Worm (Caenorhabditis elegans) whole organism, L2 larva: ENCODE data around the gene F29G9.1.
"Not testable (repeated sequence)": the region's sequence is repeated elsewhere in the genome, so short reads cannot be mapped to it uniquely, and the experiment has no call there.

Source experiments
- C34F6.9 ChIP-seq: fragments of 150-350 bp; optimal IDR thresholded peaks from 2 replicates; lab custom pipeline; 2014; ENCODE audit warnings: missing biosample characterization, missing genetic modification characterization
- F13H6.1 ChIP-seq: sonication (generic microtip); optimal IDR thresholded peaks from 2 replicates; lab custom pipeline; 2016; ENCODE audit warnings: missing genetic modification characterization, missing compliant biosample characterization
- R02D3.7 ChIP-seq: fragments of 150-350 bp; optimal IDR thresholded peaks from 2 replicates; lab custom pipeline; 2014; ENCODE audit warnings: missing biosample characterization, missing genetic modification characterization
- Y55F3AM.14 ChIP-seq: fragments of 200-800 bp; sonication (Bioruptor generic); optimal IDR thresholded peaks from 2 replicates; lab custom pipeline; 2018; ENCODE audit warnings: mild to moderate bottlenecking, missing genetic modification characterization, missing compliant biosample characterization
- ZK546.5 ChIP-seq: sonication (generic microtip); optimal IDR thresholded peaks from 2 replicates; lab custom pipeline; 2017; ENCODE audit warnings: missing biosample characterization, missing genetic modification characterization
- alr-1 ChIP-seq: fragments of 150-350 bp; optimal IDR thresholded peaks from 2 replicates; lab custom pipeline; 2014; ENCODE audit warnings: missing biosample characterization, missing genetic modification characterization
- ceh-16 ChIP-seq: fragments of 150-350 bp; optimal IDR thresholded peaks from 2 replicates; lab custom pipeline; 2014; ENCODE audit warnings: missing biosample characterization, missing genetic modification characterization
- ceh-82 ChIP-seq: fragments of 150-350 bp; optimal IDR thresholded peaks from 2 replicates; lab custom pipeline; 2014; ENCODE audit warnings: missing biosample characterization, missing genetic modification characterization
- crh-2 ChIP-seq: sonication (generic microtip); optimal IDR thresholded peaks from 2 replicates; lab custom pipeline; 2017; ENCODE audit warnings: missing biosample characterization, missing genetic modification characterization
- egl-27 ChIP-seq: sonication (generic microtip); optimal IDR thresholded peaks from 3 replicates; lab custom pipeline; 2017; ENCODE audit warnings: missing biosample characterization, missing genetic modification reagents, missing genetic modification characterization
- elt-1 ChIP-seq: fragments of 150-350 bp; optimal IDR thresholded peaks from 2 replicates; lab custom pipeline; 2014; ENCODE audit warnings: missing biosample characterization, missing genetic modification characterization
- lin-11 ChIP-seq: fragments of 150-350 bp; sonication (generic microtip); optimal IDR thresholded peaks from 2 replicates; lab custom pipeline; 2014; ENCODE audit warnings: missing biosample characterization, missing genetic modification characterization, inconsistent platforms, mixed read lengths
- lin-13 ChIP-seq: fragments of 150-350 bp; optimal IDR thresholded peaks from 2 replicates; lab custom pipeline; 2014; ENCODE audit warnings: missing biosample characterization, missing genetic modification reagents, missing genetic modification characterization
- lsy-2 ChIP-seq, 2 experiments: fragments of 150-350 bp in 1 of 2; sonication (generic microtip) in 1 of 2; optimal IDR thresholded peaks; 2 replicates each; lab custom pipeline; 2014 to 2017; ENCODE audit warnings: missing biosample characterization in 2 of 2, missing genetic modification characterization in 2 of 2
- mab-5 ChIP-seq: fragments of 150-350 bp; optimal IDR thresholded peaks from 2 replicates; lab custom pipeline; 2014; ENCODE audit warnings: missing biosample characterization, missing genetic modification characterization
- mbf-1 ChIP-seq: sonication (generic microtip); optimal IDR thresholded peaks from 2 replicates; lab custom pipeline; 2017; ENCODE audit warnings: missing biosample characterization, missing genetic modification characterization
- mdl-1 ChIP-seq, 2 experiments: fragments of 150-350 bp in 1 of 2; sonication (generic microtip) in 1 of 2; optimal IDR thresholded peaks; 2 replicates each; lab custom pipeline; 2017; ENCODE audit warnings: missing biosample characterization in 2 of 2, missing genetic modification characterization in 2 of 2
- nhr-129 ChIP-seq: fragments of 150-350 bp; optimal IDR thresholded peaks from 2 replicates; lab custom pipeline; 2014; ENCODE audit warnings: missing biosample characterization, missing genetic modification characterization
- nhr-21 ChIP-seq: fragments of 150-350 bp; optimal IDR thresholded peaks from 2 replicates; lab custom pipeline; 2014; ENCODE audit warnings: missing biosample characterization, missing genetic modification characterization
- nhr-23 ChIP-seq: fragments of 150-350 bp; optimal IDR thresholded peaks from 2 replicates; lab custom pipeline; 2014; ENCODE audit warnings: missing biosample characterization, missing genetic modification reagents, missing genetic modification characterization
- nhr-237 ChIP-seq: fragments of 150-350 bp; optimal IDR thresholded peaks from 2 replicates; lab custom pipeline; 2014; ENCODE audit warnings: missing biosample characterization, missing genetic modification characterization
- nhr-6 ChIP-seq: fragments of 150-350 bp; optimal IDR thresholded peaks from 2 replicates; lab custom pipeline; 2014; ENCODE audit warnings: missing biosample characterization, missing genetic modification characterization
- peb-1 ChIP-seq: fragments of 150-350 bp; optimal IDR thresholded peaks from 2 replicates; lab custom pipeline; 2014; ENCODE audit warnings: missing biosample characterization, missing genetic modification characterization
- sem-4 ChIP-seq: fragments of 150-350 bp; optimal IDR thresholded peaks from 2 replicates; lab custom pipeline; 2014; ENCODE audit warnings: missing biosample characterization, missing genetic modification reagents, missing genetic modification characterization
- skn-1 ChIP-seq: sonication (generic microtip); optimal IDR thresholded peaks from 2 replicates; lab custom pipeline; 2017; ENCODE audit warnings: missing biosample characterization, missing genetic modification characterization
- sma-9 ChIP-seq, 2 experiments: fragments of 150-350 bp in 1 of 2; sonication (generic microtip) in 1 of 2; optimal IDR thresholded peaks; 2 replicates each; lab custom pipeline; 2014 to 2016; ENCODE audit warnings: missing genetic modification characterization in 2 of 2, mild to moderate bottlenecking in 1 of 2, missing biosample characterization in 1 of 2, missing compliant biosample characterization in 1 of 2, missing genetic modification reagents in 1 of 2, moderate library complexity in 1 of 2
- snpc-4 ChIP-seq: fragments of 150-350 bp; optimal IDR thresholded peaks from 2 replicates; lab custom pipeline; 2014; ENCODE audit warnings: missing biosample characterization, missing genetic modification characterization
- unc-39 ChIP-seq: fragments of 150-350 bp; optimal IDR thresholded peaks from 2 replicates; lab custom pipeline; 2014; ENCODE audit warnings: missing biosample characterization, missing genetic modification characterization
- unc-55 ChIP-seq: fragments of 150-350 bp; sonication (generic microtip); optimal IDR thresholded peaks from 3 replicates; lab custom pipeline; 2014; ENCODE audit warnings: missing biosample characterization, missing genetic modification reagents, missing genetic modification characterization
- unc-62 ChIP-seq: fragments of 150-350 bp; optimal IDR thresholded peaks from 2 replicates; lab custom pipeline; 2014; ENCODE audit warnings: missing biosample characterization, missing genetic modification reagents, missing genetic modification characterization
- zag-1 ChIP-seq: fragments of 150-350 bp; optimal IDR thresholded peaks from 2 replicates; lab custom pipeline; 2014; ENCODE audit warnings: missing biosample characterization, missing genetic modification characterization
- ztf-1 ChIP-seq: fragments of 200-800 bp; sonication (Bioruptor generic); conservative IDR thresholded peaks from 2 replicates; pipeline ENCODE4 v1.3.6; 2022; ENCODE audit warnings: missing genetic modification characterization, missing compliant biosample characterization
- ztf-11 ChIP-seq: sonication (generic microtip); optimal IDR thresholded peaks from 2 replicates; lab custom pipeline; 2017; ENCODE audit warnings: missing biosample characterization, missing genetic modification characterization
- ztf-4 ChIP-seq: fragments of 150-350 bp; optimal IDR thresholded peaks from 2 replicates; lab custom pipeline; 2014; ENCODE audit warnings: missing biosample characterization, missing genetic modification characterization

The F29G9.1 gene

DNA sequence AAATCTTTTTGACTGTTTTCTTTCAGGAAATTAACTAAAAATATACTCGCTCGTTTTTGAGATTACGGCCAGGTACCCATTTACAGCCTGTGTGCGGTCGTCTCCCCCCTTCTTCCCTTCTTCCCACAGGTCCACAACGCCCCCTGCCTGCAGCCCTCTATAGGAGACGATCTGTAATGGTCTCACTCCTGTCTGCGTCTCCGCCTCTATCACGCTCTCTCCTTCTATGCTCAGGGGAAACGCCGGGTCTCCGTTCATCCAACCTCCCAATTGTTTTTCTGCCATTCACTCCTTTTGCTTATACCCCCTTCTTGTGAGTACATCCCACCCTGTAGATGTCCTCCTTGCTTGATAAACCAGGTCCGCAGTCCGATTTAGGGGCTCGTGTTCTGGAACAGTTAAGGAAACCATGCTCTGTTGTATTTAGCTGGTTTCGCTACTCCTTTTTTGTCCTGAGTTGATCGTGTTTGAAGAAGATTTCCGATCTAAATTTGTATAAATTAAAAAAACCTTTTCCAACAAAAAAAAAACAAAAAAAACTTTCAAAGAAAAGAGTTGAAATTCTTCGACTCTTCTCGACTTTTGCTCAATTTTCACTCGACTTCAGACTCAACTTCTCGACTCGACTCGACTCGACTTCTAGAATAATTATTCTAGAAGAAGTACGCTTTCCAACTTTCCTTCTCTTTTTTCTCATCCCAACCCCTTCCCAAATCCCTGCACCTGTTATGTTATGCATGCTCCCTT, at the start of gene F29G9.1:
TSS of gene F29G9.1 (plus strand) at position 697 of the 747 bp plus-strand sequence.
- TF ChIP-seq nhr-6 (tag; lab: Kevin White, UChicago); lsy-2 (tag; optimal IDR thresholded peaks at IDR 0.05; lab: Kevin White, UChicago); sem-4: not testable (repeated sequence)

DNA sequence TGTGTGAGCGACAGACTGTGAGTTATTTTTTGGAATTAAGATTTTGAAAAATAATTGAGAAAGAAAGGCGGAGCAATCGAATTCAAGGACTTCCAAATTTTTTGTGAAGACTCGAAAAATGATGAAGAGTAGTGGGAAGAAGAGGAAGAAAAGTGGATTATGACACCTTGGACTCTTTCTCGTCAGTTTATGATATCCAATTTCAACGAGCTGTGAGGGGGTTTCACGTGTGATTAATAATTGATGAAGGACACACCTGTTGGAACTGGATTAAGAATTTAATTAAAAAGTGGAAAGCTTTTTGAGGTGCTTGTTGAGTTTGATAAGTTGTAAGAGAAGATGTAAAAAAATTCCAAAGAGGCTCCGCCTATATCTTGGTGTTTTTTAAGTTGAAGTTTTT, 48.5 kb upstream of the F29G9.1 start, which contains the start of gene fut-8:
TSS of gene fut-8 (minus strand) at position 101 of the 400 bp plus-strand sequence.
- TF ChIP-seq egl-27 (tag; lab: Kevin White, UChicago): no peak
- TF ChIP-seq lin-11 (tag; lab: Kevin White, UChicago): no peak
- TF ChIP-seq sem-4: no peak
- no peak for TF ChIP-seq R02D3.7 (tag; lab: Kevin White, UChicago)
- TF ChIP-seq lsy-2 (tag; optimal IDR thresholded peaks at IDR 0.05; lab: Kevin White, UChicago): no peak
- TF ChIP-seq ceh-82 (tag; lab: Kevin White, UChicago): no peak
- TF ChIP-seq unc-39 (tag; lab: Kevin White, UChicago): no peak
- TF ChIP-seq unc-62 (GFP tag; lab: Kevin White, UChicago): no peak
- no peak for TF ChIP-seq ztf-4 (tag; lab: Kevin White, UChicago)
- no peak for TF ChIP-seq F13H6.1 (tag; lab: Kevin White, UChicago)
- no peak for TF ChIP-seq alr-1 (tag; lab: Kevin White, UChicago)
- no peak for TF ChIP-seq mbf-1
- TF ChIP-seq skn-1: no peak
- TF ChIP-seq C34F6.9 (tag; lab: Kevin White, UChicago): no peak
- TF ChIP-seq elt-1 (tag; lab: Kevin White, UChicago): no peak
- no peak for TF ChIP-seq mdl-1 (tag; optimal IDR thresholded peaks at IDR 0.05; lab: Kevin White, UChicago)

DNA sequence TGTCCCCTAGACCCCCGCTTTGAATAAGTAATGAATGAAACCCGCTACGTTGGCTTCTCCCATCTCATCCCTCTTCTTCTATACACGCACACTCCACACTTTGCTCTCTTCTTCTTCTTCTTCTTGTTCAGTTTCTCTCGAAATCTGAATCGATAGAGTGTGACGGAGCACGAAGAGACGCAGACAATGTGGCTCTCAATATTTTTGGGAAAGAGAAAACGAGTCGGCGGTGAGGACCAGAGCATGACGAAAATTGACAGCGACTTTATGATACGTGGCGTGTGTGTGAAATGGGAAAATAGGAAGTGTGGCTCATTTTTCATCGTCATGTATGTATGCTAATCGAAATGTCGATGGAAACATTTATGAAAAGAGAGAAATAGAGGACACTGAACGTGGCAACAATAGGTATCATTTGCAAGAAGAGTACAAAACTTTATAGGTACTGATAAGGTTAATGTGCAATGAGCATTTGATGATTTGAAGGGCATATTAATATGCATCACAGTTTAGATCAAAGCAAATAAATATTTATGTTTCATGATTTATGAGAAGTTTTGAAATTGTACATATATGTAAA, 47.3 kb upstream of the F29G9.1 start:
- TF ChIP-seq zag-1 (tag; lab: Kevin White, UChicago) (peak; percentile 80), egl-27 (tag; lab: Kevin White, UChicago) (peak; percentile 48), C34F6.9 (tag; lab: Kevin White, UChicago) (peak; percentile 84), ztf-1 (GFP tag; lab: Robert Waterston, UW) (no peak), mab-5 (tag; lab: Kevin White, UChicago) (peak; percentile 44), nhr-129 (peak; percentile 86), crh-2 (tag; lab: Kevin White, UChicago) (peak; percentile 94), nhr-6 (tag; lab: Kevin White, UChicago) (peak; percentile 58), F13H6.1 (tag; lab: Kevin White, UChicago) (peak; percentile 67), ztf-11 (tag; lab: Kevin White, UChicago) (no peak), mdl-1 (tag; optimal IDR thresholded peaks at IDR 0.05; lab: Kevin White, UChicago) (peak in 1 of 2 experiments; percentile 46), unc-55 (GFP tag; lab: Kevin White, UChicago) (peak; percentile 83), Y55F3AM.14 (GFP tag; lab: Kevin White, UChicago) (no peak), elt-1 (tag; lab: Kevin White, UChicago) (no peak), lin-13 (GFP tag; lab: Kevin White, UChicago) (peak; percentile 30), sma-9 (GFP tag; optimal IDR thresholded peaks at IDR 0.05; lab: Kevin White, UChicago) (peak; percentile 2), sma-9 (tag; optimal IDR thresholded peaks at IDR 0.05; lab: Kevin White, UChicago) (no peak), lsy-2 (tag; optimal IDR thresholded peaks at IDR 0.05; lab: Kevin White, UChicago) (peak in 1 of 2 experiments; percentile 66)

DNA sequence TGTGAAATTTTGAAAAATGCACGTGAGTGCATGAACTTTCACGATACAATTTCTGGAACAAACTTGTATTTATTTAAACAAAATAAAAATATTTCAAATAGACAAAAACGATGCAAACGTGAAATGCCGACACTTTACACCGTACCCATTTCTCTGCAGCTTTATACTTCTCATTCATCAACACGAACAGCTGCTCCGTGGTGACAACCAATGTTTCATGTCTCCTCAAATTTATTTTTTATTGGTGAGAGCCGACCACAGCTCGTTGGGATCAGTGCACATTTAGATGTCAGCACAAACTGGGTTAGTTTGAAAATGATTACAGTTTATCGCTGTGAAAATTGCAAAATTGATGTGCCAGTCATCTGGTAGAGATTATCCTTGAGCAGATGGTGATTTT, 43.3 kb upstream of the F29G9.1 start:
- TF ChIP-seq nhr-237 (tag; lab: Kevin White, UChicago) (no peak), nhr-6 (tag; lab: Kevin White, UChicago) (no peak), unc-39 (tag; lab: Kevin White, UChicago) (no peak), ZK546.5 (tag; lab: Kevin White, UChicago) (no peak), snpc-4 (tag; lab: Kevin White, UChicago) (no peak), nhr-21 (tag; lab: Kevin White, UChicago) (no peak), ceh-16 (tag; lab: Kevin White, UChicago) (no peak), ceh-82 (tag; lab: Kevin White, UChicago) (no peak), nhr-23 (no peak), peb-1 (no peak)
- TF ChIP-seq, all 48 proteins: peak for 0
